Fruit fly (Drosophila melanogaster) S2 (cell line): ENCODE measurements around the gene CG31139.

Experiments
- CG8478 ChIP-seq: fragments of >200 bp; optimal IDR thresholded peaks from 2 replicates; lab custom pipeline; 2018
- CTCF ChIP-seq, 2 experiments: fragments of >200 bp; optimal IDR thresholded peaks; 2 replicates each; lab custom pipeline; 2018

DNA sequence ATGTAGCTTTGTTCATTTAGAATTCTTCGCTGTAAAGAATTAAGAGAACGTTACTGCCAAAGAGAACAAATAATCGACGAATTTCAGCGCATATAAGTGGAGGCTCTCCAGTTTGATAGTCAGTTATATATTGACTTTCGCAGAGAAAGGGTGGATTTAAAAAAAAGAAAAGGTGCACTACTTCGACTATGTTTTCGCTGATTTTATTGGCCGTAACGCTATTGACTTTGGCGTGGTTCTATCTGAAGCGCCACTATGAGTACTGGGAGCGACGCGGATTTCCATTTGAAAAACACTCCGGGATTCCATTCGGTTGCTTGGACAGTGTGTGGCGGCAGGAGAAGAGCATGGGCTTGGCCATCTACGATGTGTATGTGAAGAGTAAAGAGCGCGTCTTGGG is 50.6 kb downstream of the CG31139 start, which contains the start of gene Cyp6d4:
- TF ChIP-seq CG8478 (lab: Kevin White, UChicago), result no peak
- no peak for TF ChIP-seq CTCF (optimal IDR thresholded peaks at IDR 0.05; lab: Kevin White, UChicago)
